Worm (Caenorhabditis elegans) whole organism, L3 larva: ENCODE results near the gene C04H5.7.

Experiments
- R02D3.7 ChIP-seq: fragments of 150-350 bp; optimal IDR thresholded peaks from 2 replicates; lab custom pipeline; 2014; ENCODE audit warnings: missing biosample characterization, missing genetic modification characterization
- ceh-16 ChIP-seq: sonication (generic microtip); optimal IDR thresholded peaks from 2 replicates; lab custom pipeline; 2017; ENCODE audit warnings: missing biosample characterization, missing genetic modification characterization
- ceh-28 ChIP-seq: fragments of 150-350 bp; optimal IDR thresholded peaks from 2 replicates; lab custom pipeline; 2014; ENCODE audit warnings: missing biosample characterization, missing genetic modification reagents, missing genetic modification characterization
- ceh-82 ChIP-seq: fragments of 150-350 bp; optimal IDR thresholded peaks from 2 replicates; lab custom pipeline; 2014; ENCODE audit warnings: missing biosample characterization, missing genetic modification characterization
- ceh-9 ChIP-seq: sonication (generic microtip); optimal IDR thresholded peaks from 2 replicates; lab custom pipeline; 2018; ENCODE audit warnings: missing biosample characterization, missing genetic modification characterization
- egl-27 ChIP-seq: sonication (generic microtip); optimal IDR thresholded peaks from 4 replicates; lab custom pipeline; 2017; ENCODE audit warnings: missing biosample characterization, missing genetic modification reagents, missing genetic modification characterization
- egl-5 ChIP-seq: fragments of 150-350 bp; optimal IDR thresholded peaks from 2 replicates; lab custom pipeline; 2017; ENCODE audit warnings: missing biosample characterization, missing genetic modification reagents, missing genetic modification characterization, inconsistent platforms
- elt-1 ChIP-seq: fragments of 150-350 bp; optimal IDR thresholded peaks from 2 replicates; lab custom pipeline; 2014; ENCODE audit warnings: missing biosample characterization, missing genetic modification characterization
- elt-2 ChIP-seq: sonication (generic microtip); optimal IDR thresholded peaks from 2 replicates; lab custom pipeline; 2016; ENCODE audit warnings: missing genetic modification reagents, mild to moderate bottlenecking, missing genetic modification characterization, missing compliant biosample characterization
- elt-3 ChIP-seq, 3 experiments: fragments of 150-350 bp in 1 of 3; sonication (generic microtip) in 2 of 3; optimal IDR thresholded peaks; 2 replicates in 2 of 3; 4 replicates in 1 of 3; lab custom pipeline; 2014 to 2017; ENCODE audit warnings: missing biosample characterization in 3 of 3, missing genetic modification characterization in 3 of 3
- eor-1 ChIP-seq, 2 experiments: fragments of 150-350 bp; optimal IDR thresholded peaks; 2 replicates each; lab custom pipeline; 2014 to 2018; ENCODE audit warnings: missing biosample characterization in 2 of 2, missing genetic modification characterization in 2 of 2
- fos-1 ChIP-seq: fragments of 150-350 bp; optimal IDR thresholded peaks from 2 replicates; lab custom pipeline; 2014; ENCODE audit warnings: missing biosample characterization, missing genetic modification characterization
- jun-1 ChIP-seq: fragments of 150-350 bp; optimal IDR thresholded peaks from 2 replicates; lab custom pipeline; 2014; ENCODE audit warnings: missing biosample characterization, missing genetic modification reagents, missing genetic modification characterization
- lin-15B ChIP-seq: fragments of 150-350 bp; optimal IDR thresholded peaks from 2 replicates; lab custom pipeline; 2014; ENCODE audit warnings: missing biosample characterization, missing genetic modification characterization
- lin-39 ChIP-seq: fragments of 150-350 bp; optimal IDR thresholded peaks from 2 replicates; lab custom pipeline; 2018; ENCODE audit warnings: missing biosample characterization, missing genetic modification reagents, missing genetic modification characterization
- lsy-12 ChIP-seq: sonication (generic microtip); optimal IDR thresholded peaks from 2 replicates; lab custom pipeline; 2016; ENCODE audit warnings: mild to moderate bottlenecking, missing genetic modification characterization, missing compliant biosample characterization
- mdl-1 ChIP-seq: fragments of 150-350 bp; optimal IDR thresholded peaks from 2 replicates; lab custom pipeline; 2014; ENCODE audit warnings: missing biosample characterization, missing genetic modification characterization
- mml-1 ChIP-seq: fragments of 150-350 bp; sonication (generic microtip); optimal IDR thresholded peaks from 3 replicates; lab custom pipeline; 2014; ENCODE audit warnings: missing biosample characterization, missing genetic modification characterization
- nhr-11 ChIP-seq: fragments of 150-350 bp; optimal IDR thresholded peaks from 2 replicates; lab custom pipeline; 2014; ENCODE audit warnings: missing biosample characterization, missing genetic modification characterization
- nhr-12 ChIP-seq: fragments of 150-350 bp; optimal IDR thresholded peaks from 2 replicates; lab custom pipeline; 2014; ENCODE audit warnings: missing biosample characterization, missing genetic modification characterization
- nhr-23 ChIP-seq: fragments of 150-350 bp; optimal IDR thresholded peaks from 2 replicates; lab custom pipeline; 2014; ENCODE audit warnings: missing biosample characterization, missing genetic modification reagents, missing genetic modification characterization
- nhr-237 ChIP-seq: fragments of 150-350 bp; optimal IDR thresholded peaks from 2 replicates; lab custom pipeline; 2014; ENCODE audit warnings: missing biosample characterization, missing genetic modification characterization
- nhr-28 ChIP-seq: fragments of 150-350 bp; optimal IDR thresholded peaks from 2 replicates; lab custom pipeline; 2014; ENCODE audit warnings: missing biosample characterization, missing genetic modification characterization
- nhr-43 ChIP-seq: sonication (generic microtip); optimal IDR thresholded peaks from 2 replicates; lab custom pipeline; 2016; ENCODE audit warnings: mild to moderate bottlenecking, missing genetic modification characterization, missing compliant biosample characterization; ENCODE audit not compliant: poor library complexity, severe bottlenecking
- pha-4 ChIP-seq: fragments of 150-350 bp; optimal IDR thresholded peaks from 2 replicates; lab custom pipeline; 2014; ENCODE audit warnings: missing biosample characterization, missing genetic modification reagents, missing genetic modification characterization
- pqm-1 ChIP-seq: fragments of 150-350 bp; optimal IDR thresholded peaks from 2 replicates; lab custom pipeline; 2017; ENCODE audit warnings: missing biosample characterization, missing genetic modification characterization, inconsistent platforms
- sea-2 ChIP-seq: fragments of 150-350 bp; sonication (generic microtip); optimal IDR thresholded peaks from 4 replicates; lab custom pipeline; 2014; ENCODE audit warnings: missing biosample characterization, missing genetic modification reagents, missing genetic modification characterization
- skn-1 ChIP-seq: fragments of 150-350 bp; optimal IDR thresholded peaks from 2 replicates; lab custom pipeline; 2014; ENCODE audit warnings: missing biosample characterization, missing genetic modification characterization
- snpc-4 ChIP-seq: fragments of 150-350 bp; optimal IDR thresholded peaks from 2 replicates; lab custom pipeline; 2014; ENCODE audit warnings: missing biosample characterization, missing genetic modification characterization
- tbx-2 ChIP-seq: sonication (generic microtip); optimal IDR thresholded peaks from 2 replicates; lab custom pipeline; 2016; ENCODE audit warnings: mild to moderate bottlenecking, missing genetic modification characterization, missing compliant biosample characterization
- unc-39 ChIP-seq: sonication (generic microtip); optimal IDR thresholded peaks from 4 replicates; lab custom pipeline; 2017; ENCODE audit warnings: missing biosample characterization, missing genetic modification characterization
- unc-62 ChIP-seq: fragments of 150-350 bp; sonication (generic microtip); optimal IDR thresholded peaks from 4 replicates; lab custom pipeline; 2014; ENCODE audit warnings: missing biosample characterization, missing genetic modification reagents, missing genetic modification characterization

The C04H5.7 gene

ce11 chrII:14506245-14506644, 31.5 kb upstream of the C04H5.7 start, which contains the start of gene K10H10.12:
K10H10.12 (minus strand) TSS chrII:14506345.
- TF ChIP-seq elt-1, result no peak
- no peak for TF ChIP-seq egl-5 (tag; lab: Kevin White, UChicago)
- TF ChIP-seq pha-4 (tag; lab: Kevin White, UChicago), result peak; percentile 41
- TF ChIP-seq unc-62 (GFP tag; lab: Kevin White, UChicago), result no peak
- no peak for TF ChIP-seq eor-1 (tag; optimal IDR thresholded peaks at IDR 0.05; lab: Kevin White, UChicago)

ce11 chrII:14507563-14507962, 30.2 kb upstream of the C04H5.7 start, which contains the start of the genes K10H10.7 and K10H10.10:
K10H10.7 (minus strand) TSS chrII:14507663.
K10H10.10 (plus strand) TSS chrII:14507766.
- no peak for TF ChIP-seq mml-1 (tag; lab: Kevin White, UChicago)
- no peak for TF ChIP-seq ceh-16 (tag; lab: Kevin White, UChicago)
- TF ChIP-seq, all 47 proteins: peak for 0

ce11 chrII:14510162-14510561, 27.6 kb upstream of the C04H5.7 start:
- TF ChIP-seq elt-2 (tag; lab: Kevin White, UChicago), result peak; percentile 54
- TF ChIP-seq pqm-1 (tag; lab: Kevin White, UChicago), result no peak
- no peak for TF ChIP-seq ceh-16 (tag; lab: Kevin White, UChicago)
- no peak for TF ChIP-seq snpc-4 (tag; lab: Kevin White, UChicago)
- TF ChIP-seq nhr-11 (tag; lab: Kevin White, UChicago), result no peak
- TF ChIP-seq ceh-9 (tag; lab: Kevin White, UChicago), result no peak
- no peak for TF ChIP-seq ceh-82 (tag; lab: Kevin White, UChicago)
- no peak for TF ChIP-seq unc-39
- no peak for TF ChIP-seq nhr-43 (tag; lab: Kevin White, UChicago)

ce11 chrII:14511189-14511588, 26.6 kb upstream of the C04H5.7 start, which contains the start of gene K10H10.13:
K10H10.13 (minus strand) TSS chrII:14511289.
- TF ChIP-seq nhr-23 (tag; lab: Kevin White, UChicago) (no peak), fos-1 (tag; lab: Kevin White, UChicago) (no peak), egl-5 (tag; lab: Kevin White, UChicago) (no peak), skn-1 (no peak), lin-15B (no peak), unc-62 (GFP tag; lab: Kevin White, UChicago) (no peak), ceh-16 (tag; lab: Kevin White, UChicago) (no peak), ceh-9 (tag; lab: Kevin White, UChicago) (no peak), R02D3.7 (tag; lab: Kevin White, UChicago) (no peak), tbx-2 (tag; lab: Kevin White, UChicago) (no peak), nhr-12 (no peak)

ce11 chrII:14515017-14515416, 22.7 kb upstream of the C04H5.7 start, which contains the start of gene K10H10.9:
K10H10.9 (minus strand) TSS chrII:14515117.
- TF ChIP-seq fos-1 (tag; lab: Kevin White, UChicago), result no peak
- TF ChIP-seq pqm-1 (tag; lab: Kevin White, UChicago), result no peak
- TF ChIP-seq skn-1, result no peak
- no peak for TF ChIP-seq lsy-12 (tag; lab: Kevin White, UChicago)
- TF ChIP-seq nhr-11 (tag; lab: Kevin White, UChicago), result no peak
- no peak for TF ChIP-seq jun-1 (tag; lab: Kevin White, UChicago)
- no peak for TF ChIP-seq eor-1 (tag; optimal IDR thresholded peaks at IDR 0.05; lab: Kevin White, UChicago)

- TF ChIP-seq egl-27 (tag; lab: Kevin White, UChicago) (no peak), R02D3.7 (tag; lab: Kevin White, UChicago) (no peak), pqm-1 (tag; lab: Kevin White, UChicago) (no peak), ceh-9 (tag; lab: Kevin White, UChicago) (no peak), unc-39 (no peak), snpc-4 (tag; lab: Kevin White, UChicago) (no peak), nhr-237 (tag; lab: Kevin White, UChicago) (no peak)
These were observed 15.7 kb upstream of the C04H5.7 start, which contains the start of gene btb-19 for ce11 chrII:14522037-14522436. btb-19 (minus strand) TSS chrII:14522137.

- no peak for TF ChIP-seq R02D3.7 (tag; lab: Kevin White, UChicago)
- TF ChIP-seq ceh-16 (tag; lab: Kevin White, UChicago), result no peak
- no peak for TF ChIP-seq tbx-2 (tag; lab: Kevin White, UChicago)
- TF ChIP-seq elt-2 (tag; lab: Kevin White, UChicago), result no peak
- TF ChIP-seq lin-15B, result no peak
- no peak for TF ChIP-seq lin-39 (tag; lab: Kevin White, UChicago)
- no peak for TF ChIP-seq pha-4 (tag; lab: Kevin White, UChicago)
- TF ChIP-seq pqm-1 (tag; lab: Kevin White, UChicago), result no peak
- TF ChIP-seq mdl-1 (tag; lab: Kevin White, UChicago), result no peak
- no peak for TF ChIP-seq ceh-9 (tag; lab: Kevin White, UChicago)
- TF ChIP-seq nhr-11 (tag; lab: Kevin White, UChicago), result no peak
- TF ChIP-seq sea-2, result no peak
- no peak for TF ChIP-seq mml-1 (tag; lab: Kevin White, UChicago)
- TF ChIP-seq elt-3 (tag; optimal IDR thresholded peaks at IDR 0.05; lab: Kevin White, UChicago), result no peak
- TF ChIP-seq nhr-28 (tag; lab: Kevin White, UChicago), result no peak
- no peak for TF ChIP-seq nhr-43 (tag; lab: Kevin White, UChicago)
- TF ChIP-seq fos-1 (tag; lab: Kevin White, UChicago), result no peak
- TF ChIP-seq ceh-28 (tag; lab: Kevin White, UChicago), result no peak
These were observed 14.6 kb upstream of the C04H5.7 start, which contains the start of gene btb-20 for ce11 chrII:14523070-14523572. btb-20 (minus strand) TSS chrII:14523522.
